Fruit fly (Drosophila melanogaster) S2 (cell line): ENCODE measurements around the gene BG642167.

Experiments used
- CG8478 ChIP-seq: fragments of >200 bp; optimal IDR thresholded peaks from 2 replicates; lab custom pipeline; 2018
- CTCF ChIP-seq, 2 experiments: fragments of >200 bp; optimal IDR thresholded peaks; 2 replicates each; lab custom pipeline; 2018

DNA sequence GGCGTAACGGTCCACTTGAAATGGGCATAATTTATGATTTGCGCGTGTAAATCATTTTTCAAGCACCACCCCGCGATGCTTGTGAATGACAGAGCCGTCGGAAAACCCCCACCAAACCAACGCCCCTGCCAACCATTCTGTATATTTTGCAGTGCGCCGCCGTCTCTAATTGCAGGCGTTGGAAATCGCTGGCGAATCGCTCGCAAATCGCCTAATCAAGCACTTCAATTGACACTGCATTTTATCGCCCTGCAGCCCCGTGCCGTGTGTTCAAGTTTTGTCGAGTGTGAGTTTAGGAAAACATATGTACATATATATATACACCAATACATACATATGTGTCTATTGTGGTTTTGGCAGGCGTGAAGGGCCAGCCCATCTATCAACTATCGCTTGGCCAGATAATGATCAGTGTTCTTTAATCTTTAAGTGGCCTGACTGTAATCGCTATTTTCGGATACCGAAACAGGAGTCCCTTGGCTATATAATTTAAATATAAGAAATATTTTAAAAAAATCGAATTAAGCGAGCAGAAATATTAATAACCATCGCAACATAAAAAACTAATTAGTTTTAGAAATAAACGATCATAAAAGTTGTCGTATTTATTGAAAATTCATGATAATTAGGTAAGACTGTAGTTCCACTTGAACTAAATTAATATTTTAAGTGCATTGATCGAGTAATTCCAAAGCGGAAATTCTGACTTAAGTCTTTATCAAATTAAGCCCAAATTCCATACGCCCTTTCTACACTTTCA, 44.1 kb upstream of the BG642167 start:
- TF ChIP-seq CTCF (optimal IDR thresholded peaks at IDR 0.05; lab: Kevin White, UChicago) (no peak), CG8478 (lab: Kevin White, UChicago) (no peak)
